Fruit fly (Drosophila melanogaster) whole organism, embryonic: ENCODE data around the gene CG46059.

Experiments
- Aef1 ChIP-seq: fragments of 200-800 bp; sonication (Bioruptor generic); IDR thresholded peaks from 3 replicates; pipeline ENCODE4 v1.3.6; 2022; ENCODE audit warnings: missing biosample characterization, missing genetic modification characterization
- B-H1 ChIP-seq: fragments of 200-800 bp; sonication (Bioruptor generic); IDR thresholded peaks from 3 replicates; pipeline ENCODE4 v1.3.6; 2022; ENCODE audit warnings: missing biosample characterization, missing genetic modification characterization
- CG10274 ChIP-seq: fragments of 200-800 bp; sonication (Bioruptor generic); optimal IDR thresholded peaks from 3 replicates; lab custom pipeline; 2017; ENCODE audit warnings: missing biosample characterization, mild to moderate bottlenecking, missing genetic modification characterization
- CG10959 ChIP-seq: fragments of 200-800 bp; sonication (Bioruptor generic); IDR thresholded peaks from 2 replicates; pipeline ENCODE4 v1.3.6; 2022; ENCODE audit warnings: missing biosample characterization, missing genetic modification characterization
- CG11696 ChIP-seq: fragments of 200-800 bp; sonication (Bioruptor generic); IDR thresholded peaks from 2 replicates; pipeline ENCODE4 v1.3.6; 2022; ENCODE audit warnings: missing biosample characterization, missing genetic modification characterization
- CG14050 ChIP-seq: fragments of 200-800 bp; sonication (Bioruptor generic); IDR thresholded peaks from 3 replicates; pipeline ENCODE4 v1.3.6; 2022; ENCODE audit warnings: missing biosample characterization, missing genetic modification characterization
- CG14965 ChIP-seq: fragments of 200-800 bp; sonication (Bioruptor generic); optimal IDR thresholded peaks from 2 replicates; lab custom pipeline; 2016; ENCODE audit warnings: missing biosample characterization, missing genetic modification characterization, borderline replicate concordance
- CG15601 ChIP-seq: fragments of 200-800 bp; sonication (Bioruptor generic); optimal IDR thresholded peaks from 3 replicates; lab custom pipeline; 2019; ENCODE audit warnings: missing biosample characterization, mild to moderate bottlenecking, missing genetic modification characterization, moderate library complexity
- CG16815 ChIP-seq: fragments of 200-800 bp; sonication (Bioruptor generic); optimal IDR thresholded peaks from 3 replicates; lab custom pipeline; 2017; ENCODE audit warnings: missing biosample characterization, mild to moderate bottlenecking, missing genetic modification characterization
- CG18764 ChIP-seq: fragments of 200-800 bp; sonication (Bioruptor generic); optimal IDR thresholded peaks from 3 replicates; lab custom pipeline; 2016; ENCODE audit warnings: missing biosample characterization, missing genetic modification characterization
- CG32767 ChIP-seq: fragments of 200-800 bp; sonication (Bioruptor generic); IDR thresholded peaks from 2 replicates; pipeline ENCODE4 v1.3.6; 2022; ENCODE audit warnings: missing biosample characterization, missing genetic modification characterization
- CG4328 ChIP-seq: fragments of 200-800 bp; sonication (Bioruptor generic); optimal IDR thresholded peaks from 3 replicates; lab custom pipeline; 2017; ENCODE audit warnings: missing biosample characterization, missing genetic modification reagents, missing genetic modification characterization
- CG5245 ChIP-seq: fragments of 200-800 bp; sonication (Bioruptor generic); optimal IDR thresholded peaks from 3 replicates; lab custom pipeline; 2016; ENCODE audit warnings: missing biosample characterization, missing genetic modification characterization
- CG6689 ChIP-seq: fragments of 200-800 bp; sonication (Bioruptor generic); IDR thresholded peaks from 2 replicates; pipeline ENCODE4 v1.3.6; 2022; ENCODE audit warnings: missing biosample characterization, missing genetic modification characterization
- CG6791 ChIP-seq: fragments of 200-800 bp; sonication (Bioruptor generic); IDR thresholded peaks from 3 replicates; pipeline ENCODE4 v1.3.6; 2022; ENCODE audit warnings: missing biosample characterization, missing genetic modification characterization; ENCODE audit not compliant: partially characterized antibody
- CG6854 ChIP-seq: fragments of 200-800 bp; sonication (Bioruptor generic); optimal IDR thresholded peaks from 3 replicates; lab custom pipeline; 2017; ENCODE audit warnings: missing biosample characterization, mild to moderate bottlenecking, missing genetic modification characterization
- CG8388 ChIP-seq: fragments of 200-800 bp; sonication (Bioruptor generic); optimal IDR thresholded peaks from 2 replicates; lab custom pipeline; 2019; ENCODE audit warnings: missing biosample characterization, mild to moderate bottlenecking, missing genetic modification characterization, moderate library complexity
- Chrac-16 ChIP-seq: fragments of 200-800 bp; sonication (Bioruptor generic); optimal IDR thresholded peaks from 3 replicates; lab custom pipeline; 2016; ENCODE audit warnings: missing biosample characterization, missing genetic modification characterization
- Dip3 ChIP-seq: fragments of 200-800 bp; sonication (Bioruptor generic); optimal IDR thresholded peaks from 3 replicates; lab custom pipeline; 2016; ENCODE audit warnings: missing biosample characterization, missing genetic modification characterization
- Dp ChIP-seq: fragments of 200-800 bp; sonication (Bioruptor generic); optimal IDR thresholded peaks from 2 replicates; lab custom pipeline; 2018; ENCODE audit warnings: missing biosample characterization, mild to moderate bottlenecking, missing genetic modification characterization, moderate library complexity
- E2f2 ChIP-seq: fragments of 200-800 bp; sonication (Bioruptor generic); IDR thresholded peaks from 2 replicates; pipeline ENCODE4 v1.3.6; 2022; ENCODE audit warnings: missing biosample characterization, missing genetic modification characterization
- Fer2 ChIP-seq: fragments of 200-800 bp; sonication (Bioruptor generic); optimal IDR thresholded peaks from 2 replicates; lab custom pipeline; 2018; ENCODE audit warnings: missing biosample characterization, mild to moderate bottlenecking, missing genetic modification characterization, moderate library complexity
- H2.0 ChIP-seq: fragments of 200-800 bp; sonication (Bioruptor generic); IDR thresholded peaks from 2 replicates; pipeline ENCODE4 v1.3.6; 2022; ENCODE audit warnings: missing biosample characterization, missing genetic modification characterization
- HLH3B ChIP-seq: fragments of 200-800 bp; sonication (Bioruptor generic); IDR thresholded peaks from 2 replicates; pipeline ENCODE4 v1.3.6; 2022; ENCODE audit warnings: missing biosample characterization, missing genetic modification characterization
- HmgD ChIP-seq: fragments of 200-800 bp; sonication (Bioruptor generic); optimal IDR thresholded peaks from 3 replicates; lab custom pipeline; 2016; ENCODE audit warnings: missing biosample characterization, missing genetic modification characterization
- Hmr ChIP-seq: fragments of 200-800 bp; sonication (Bioruptor generic); optimal IDR thresholded peaks from 3 replicates; lab custom pipeline; 2017; ENCODE audit warnings: mild to moderate bottlenecking, missing biosample characterization, missing genetic modification reagents, missing genetic modification characterization
- MESR4 ChIP-seq: fragments of 200-800 bp; sonication (Bioruptor generic); optimal IDR thresholded peaks from 2 replicates; lab custom pipeline; 2018; ENCODE audit warnings: missing biosample characterization, mild to moderate bottlenecking, missing genetic modification characterization, moderate library complexity
- NFAT ChIP-seq: fragments of 200-800 bp; sonication (Bioruptor generic); IDR thresholded peaks from 2 replicates; pipeline ENCODE4 v1.3.6; 2022; ENCODE audit warnings: missing biosample characterization, missing genetic modification characterization
- Rfx ChIP-seq: fragments of 200-800 bp; sonication (Bioruptor generic); IDR thresholded peaks from 2 replicates; pipeline ENCODE4 v1.3.6; 2022; ENCODE audit warnings: missing biosample characterization, missing genetic modification characterization
- Sox102F ChIP-seq: fragments of 200-800 bp; sonication (Bioruptor generic); optimal IDR thresholded peaks from 2 replicates; lab custom pipeline; 2018; ENCODE audit warnings: missing biosample characterization, mild to moderate bottlenecking, missing genetic modification characterization, moderate library complexity
- Ssrp ChIP-seq: fragments of 200-800 bp; sonication (Bioruptor generic); optimal IDR thresholded peaks from 2 replicates; lab custom pipeline; 2018; ENCODE audit warnings: missing biosample characterization, mild to moderate bottlenecking, missing genetic modification characterization, moderate library complexity
- bowl ChIP-seq: fragments of 200-800 bp; sonication (Bioruptor generic); IDR thresholded peaks from 2 replicates; pipeline ENCODE4 v1.3.6; 2022; ENCODE audit warnings: missing biosample characterization, missing genetic modification characterization
- cato ChIP-seq: fragments of 200-800 bp; sonication (Bioruptor generic); optimal IDR thresholded peaks from 2 replicates; lab custom pipeline; 2016; ENCODE audit warnings: missing biosample characterization, missing genetic modification characterization, borderline replicate concordance
- dm ChIP-seq: fragments of 200-800 bp; sonication (Bioruptor generic); optimal IDR thresholded peaks from 3 replicates; lab custom pipeline; 2016; ENCODE audit warnings: missing biosample characterization, missing genetic modification characterization
- emc ChIP-seq: fragments of 200-800 bp; sonication (Bioruptor generic); optimal IDR thresholded peaks from 2 replicates; lab custom pipeline; 2016; ENCODE audit warnings: missing biosample characterization, missing genetic modification characterization
- en ChIP-seq: fragments of 200-800 bp; sonication (Bioruptor generic); optimal IDR thresholded peaks from 2 replicates; lab custom pipeline; 2016; ENCODE audit warnings: missing biosample characterization, missing genetic modification characterization
- gcm2 ChIP-seq: fragments of 200-800 bp; sonication (Bioruptor generic); optimal IDR thresholded peaks from 2 replicates; lab custom pipeline; 2016; ENCODE audit warnings: missing biosample characterization, missing genetic modification characterization
- kah ChIP-seq: fragments of 200-800 bp; sonication (Bioruptor generic); optimal IDR thresholded peaks from 2 replicates; lab custom pipeline; 2018; ENCODE audit warnings: missing biosample characterization, mild to moderate bottlenecking, missing genetic modification characterization
- lilli ChIP-seq: fragments of 200-800 bp; sonication (Bioruptor generic); optimal IDR thresholded peaks from 3 replicates; lab custom pipeline; 2016; ENCODE audit warnings: missing biosample characterization, missing genetic modification characterization
- run ChIP-seq: fragments of 200-800 bp; sonication (Bioruptor generic); optimal IDR thresholded peaks from 3 replicates; lab custom pipeline; 2018; ENCODE audit warnings: missing biosample characterization, mild to moderate bottlenecking, missing genetic modification characterization
- sim ChIP-seq: fragments of 200-800 bp; sonication (Bioruptor generic); IDR thresholded peaks from 2 replicates; pipeline ENCODE4 v1.3.6; 2022; ENCODE audit warnings: missing biosample characterization, missing genetic modification characterization
- ssp ChIP-seq: fragments of 200-800 bp; sonication (Bioruptor generic); IDR thresholded peaks from 2 replicates; pipeline ENCODE4 v1.3.6; 2022; ENCODE audit warnings: missing biosample characterization, missing genetic modification characterization
- tll ChIP-seq, 2 experiments: fragments of 200-800 bp in 1 of 2; fragments of >200 bp in 1 of 2; sonication (Bioruptor generic) in 1 of 2; optimal IDR thresholded peaks; 2 replicates each; lab custom pipeline; 2017 to 2019; ENCODE audit warnings: missing biosample characterization in 2 of 2, missing genetic modification characterization in 2 of 2, mild to moderate bottlenecking in 1 of 2, moderate library complexity in 1 of 2
- tna ChIP-seq: fragments of 200-800 bp; sonication (Bioruptor generic); IDR thresholded peaks from 2 replicates; pipeline ENCODE4 v1.3.6; 2022; ENCODE audit warnings: missing biosample characterization, missing genetic modification characterization; ENCODE audit not compliant: partially characterized antibody
- twi ChIP-seq: fragments of 200-800 bp; optimal IDR thresholded peaks from 2 replicates; lab custom pipeline; 2019; ENCODE audit warnings: missing biosample characterization, mild to moderate bottlenecking, missing genetic modification characterization, moderate library complexity
- unc-4 ChIP-seq: fragments of 200-800 bp; sonication (Bioruptor generic); IDR thresholded peaks from 2 replicates; pipeline ENCODE4 v1.3.6; 2022; ENCODE audit warnings: missing biosample characterization, missing genetic modification characterization; ENCODE audit not compliant: partially characterized antibody

Gene CG46059

dm6 chr2L:19142176-19142870, 41.3 kb downstream of the CG46059 start (continued):
- TF ChIP-seq CG15601 (tag; lab: Kevin White, UChicago) = no peak

DNA sequence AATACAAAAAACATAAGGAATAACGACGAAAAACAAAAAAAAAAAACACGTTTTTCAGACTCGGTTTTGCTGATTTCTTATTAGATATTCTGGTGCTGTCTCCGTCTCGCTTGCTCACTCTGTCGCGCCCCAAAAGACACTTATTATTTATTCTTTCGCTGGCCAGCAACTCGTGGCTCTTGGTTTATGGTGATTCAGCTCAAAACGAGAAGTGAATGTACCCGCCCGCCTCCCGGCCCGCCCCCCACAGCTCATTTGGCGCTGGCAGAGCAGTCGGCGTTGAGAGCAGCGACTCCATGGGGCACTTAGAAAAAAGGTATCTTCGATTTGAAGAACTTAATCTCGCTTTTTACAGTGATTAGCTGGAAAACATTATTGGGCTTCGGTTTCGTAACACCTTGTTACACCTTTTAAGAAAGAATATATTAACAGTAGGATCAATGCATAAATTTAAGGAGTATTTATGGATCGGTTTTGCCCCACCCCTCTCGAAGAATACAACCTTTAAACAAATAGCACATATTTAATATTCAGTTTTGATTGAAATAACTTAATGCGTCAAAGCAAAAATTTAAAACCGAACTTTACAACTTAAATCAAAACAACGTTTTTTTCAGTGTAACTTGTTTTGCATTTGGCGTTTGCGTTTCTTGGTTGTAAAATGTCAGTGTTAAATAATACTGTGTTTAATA, 42.0 kb downstream of the CG46059 start:
- TF ChIP-seq ssp (GFP tag; lab: Robert Waterston, UW) (no peak), HLH3B (GFP tag; lab: Robert Waterston, UW) (0 out of 2 replicates have a peak, but pooled peaks have one; percentile 7), H2.0 (GFP tag; lab: Robert Waterston, UW) (no peak), bowl (GFP tag; lab: Robert Waterston, UW) (no peak), CG14050 (GFP tag; lab: Robert Waterston, UW) (no peak), E2f2 (GFP tag; lab: Robert Waterston, UW) (peak; percentile 33; the same call in 1 of the 2 replicates), Dip3 (GFP tag; lab: Kevin White, UChicago) (peak; percentile 73), CG4328 (GFP tag; lab: Kevin White, UChicago) (peak; percentile 41), CG14965 (GFP tag; lab: Kevin White, UChicago) (no peak), gcm2 (GFP tag; lab: Kevin White, UChicago) (peak; percentile 51), cato (peak; percentile 47), unc-4 (GFP tag; lab: Robert Waterston, UW) (no peak), CG6791 (GFP tag; lab: Robert Waterston, UW) (no peak), CG6854 (GFP tag; lab: Kevin White, UChicago) (peak; percentile 73), twi (tag; lab: Kevin White, UChicago) (peak; percentile 59), kah (GFP tag; lab: Kevin White, UChicago) (peak; percentile 11), CG11696 (no peak), CG10274 (peak; percentile 65), CG32767 (peak; percentile 20; the same call in 1 of the 2 replicates), tna (GFP tag; lab: Robert Waterston, UW) (no peak), Sox102F (GFP tag; lab: Kevin White, UChicago) (peak; percentile 58), Fer2 (peak; percentile 32), CG10959 (GFP tag; lab: Robert Waterston, UW) (no peak), CG6689 (GFP tag; lab: Robert Waterston, UW) (peak; percentile 65), CG18764 (GFP tag; lab: Kevin White, UChicago) (peak; percentile 51), CG5245 (peak; percentile 36), MESR4 (GFP tag; lab: Kevin White, UChicago) (no peak), run (no peak), tll (GFP tag; optimal IDR thresholded peaks at IDR 0.05; lab: Kevin White, UChicago) (no peak), Hmr (peak; percentile 80), NFAT (GFP tag; lab: Robert Waterston, UW) (0 out of 2 replicates have a peak, but pooled peaks have one; percentile 3), emc (GFP tag; lab: Kevin White, UChicago) (peak; percentile 42), Rfx (GFP tag; lab: Robert Waterston, UW) (0 out of 2 replicates have a peak, but pooled peaks have one; percentile 72), lilli (GFP tag; lab: Kevin White, UChicago) (peak; percentile 79), en (GFP tag; lab: Kevin White, UChicago) (peak; percentile 65), HmgD (GFP tag; lab: Kevin White, UChicago) (no peak), B-H1 (GFP tag; lab: Robert Waterston, UW) (peak; percentile 32; the same call in 1 of the 3 replicates), Ssrp (tag; lab: Kevin White, UChicago) (peak; percentile 76), Aef1 (no peak), sim (no peak), dm (GFP tag; lab: Kevin White, UChicago) (peak; percentile 34), Chrac-16 (GFP tag; lab: Kevin White, UChicago) (peak; percentile 65), CG8388 (GFP tag; lab: Kevin White, UChicago) (peak; percentile 70), Dp (GFP tag; lab: Kevin White, UChicago) (no peak), CG16815 (GFP tag; lab: Kevin White, UChicago) (peak; percentile 69)
